Worm (Caenorhabditis elegans) whole organism, late embryonic: Measurements from ENCODE around the gene abts-2.

ENCODE experiments used
- C08G9.2 ChIP-seq: sonication (generic microtip); optimal IDR thresholded peaks from 2 replicates; lab custom pipeline; 2016; ENCODE audit warnings: mild to moderate bottlenecking, missing genetic modification characterization, moderate library complexity, missing compliant biosample characterization
- K02D7.2 ChIP-seq: sonication (generic microtip); optimal IDR thresholded peaks from 2 replicates; lab custom pipeline; 2017; ENCODE audit warnings: mild to moderate bottlenecking, missing genetic modification characterization, missing compliant biosample characterization
- K09A11.1 ChIP-seq: sonication (generic microtip); optimal IDR thresholded peaks from 2 replicates; lab custom pipeline; 2017; ENCODE audit warnings: antibody characterized with exemption, mild to moderate bottlenecking, missing genetic modification characterization, missing compliant biosample characterization; ENCODE audit not compliant: insufficient read depth
- T23F11.4 ChIP-seq: fragments of 200-800 bp; sonication (Bioruptor generic); optimal IDR thresholded peaks from 2 replicates; lab custom pipeline; 2018; ENCODE audit warnings: mild to moderate bottlenecking, missing genetic modification characterization, missing compliant biosample characterization
- ahr-1 ChIP-seq: sonication (generic microtip); optimal IDR thresholded peaks from 2 replicates; lab custom pipeline; 2016; ENCODE audit warnings: missing genetic modification characterization, missing compliant biosample characterization
- ama-1 ChIP-seq: fragments of 150-350 bp; optimal IDR thresholded peaks from 2 replicates; lab custom pipeline; 2014
- ceh-14 ChIP-seq: sonication (generic microtip); optimal IDR thresholded peaks from 2 replicates; lab custom pipeline; 2016; ENCODE audit warnings: missing genotype, missing genetic modification characterization, missing compliant biosample characterization
- ceh-19 ChIP-seq: fragments of 200-800 bp; sonication (Bioruptor generic); optimal IDR thresholded peaks from 2 replicates; lab custom pipeline; 2018; ENCODE audit warnings: mild to moderate bottlenecking, missing genetic modification characterization, missing compliant biosample characterization
- ceh-31 ChIP-seq: sonication (generic microtip); optimal IDR thresholded peaks from 2 replicates; lab custom pipeline; 2016; ENCODE audit warnings: missing genetic modification characterization, missing compliant biosample characterization
- ceh-45 ChIP-seq: fragments of 200-800 bp; sonication (Bioruptor generic); IDR thresholded peaks from 2 replicates; pipeline ENCODE4 v1.3.6; 2022; ENCODE audit warnings: missing genetic modification reagents, missing genetic modification characterization, missing compliant biosample characterization
- ceh-48 ChIP-seq: sonication (generic microtip); optimal IDR thresholded peaks from 2 replicates; lab custom pipeline; 2016; ENCODE audit warnings: missing genetic modification characterization, inconsistent platforms, missing compliant biosample characterization
- dve-1 ChIP-seq: sonication (generic microtip); optimal IDR thresholded peaks from 2 replicates; lab custom pipeline; 2017; ENCODE audit warnings: antibody characterized with exemption, mild to moderate bottlenecking, missing genetic modification characterization, missing compliant biosample characterization
- elt-2 ChIP-seq: sonication (generic microtip); optimal IDR thresholded peaks from 2 replicates; lab custom pipeline; 2016; ENCODE audit warnings: missing genetic modification reagents, missing genetic modification characterization, missing compliant biosample characterization
- elt-4 ChIP-seq: sonication (generic microtip); optimal IDR thresholded peaks from 2 replicates; lab custom pipeline; 2016; ENCODE audit warnings: missing genetic modification characterization, missing compliant biosample characterization
- fax-1 ChIP-seq: sonication (generic microtip); optimal IDR thresholded peaks from 2 replicates; lab custom pipeline; 2016; ENCODE audit warnings: missing genotype, missing genetic modification characterization, missing compliant biosample characterization
- hlh-13 ChIP-seq: fragments of 200-800 bp; sonication (Bioruptor generic); optimal IDR thresholded peaks from 2 replicates; lab custom pipeline; 2018; ENCODE audit warnings: mild to moderate bottlenecking, missing genetic modification characterization, missing compliant biosample characterization
- hlh-15 ChIP-seq: sonication (generic microtip); optimal IDR thresholded peaks from 2 replicates; lab custom pipeline; 2016; ENCODE audit warnings: missing genetic modification characterization, missing compliant biosample characterization
- hlh-30 ChIP-seq: sonication (generic microtip); optimal IDR thresholded peaks from 2 replicates; lab custom pipeline; 2017; ENCODE audit warnings: antibody characterized with exemption, missing genetic modification characterization, missing compliant biosample characterization; ENCODE audit not compliant: insufficient read depth
- lin-11 ChIP-seq: fragments of 200-800 bp; sonication (Bioruptor generic); optimal IDR thresholded peaks from 2 replicates; lab custom pipeline; 2018; ENCODE audit warnings: mild to moderate bottlenecking, missing genetic modification characterization, missing compliant biosample characterization
- mec-3 ChIP-seq: sonication (generic microtip); optimal IDR thresholded peaks from 2 replicates; lab custom pipeline; 2016; ENCODE audit warnings: borderline replicate concordance, missing genetic modification characterization, missing compliant biosample characterization
- nhr-11 ChIP-seq: fragments of 150-350 bp; optimal IDR thresholded peaks from 2 replicates; lab custom pipeline; 2014; ENCODE audit warnings: missing biosample characterization, missing genetic modification characterization
- pag-3 ChIP-seq: sonication (generic microtip); optimal IDR thresholded peaks from 2 replicates; lab custom pipeline; 2016; ENCODE audit warnings: missing compliant biosample characterization, missing genetic modification characterization, borderline replicate concordance
- pat-9 ChIP-seq: fragments of 200-800 bp; sonication (Bioruptor generic); optimal IDR thresholded peaks from 2 replicates; lab custom pipeline; 2018; ENCODE audit warnings: mild to moderate bottlenecking, missing genetic modification characterization, moderate library complexity, missing compliant biosample characterization
- pha-4 ChIP-seq: fragments of 150-350 bp; optimal IDR thresholded peaks from 2 replicates; lab custom pipeline; 2018; ENCODE audit warnings: missing biosample characterization, missing genetic modification reagents, missing genetic modification characterization
- pqm-1 ChIP-seq: sonication (generic microtip); optimal IDR thresholded peaks from 2 replicates; lab custom pipeline; 2016; ENCODE audit warnings: missing genetic modification characterization, missing compliant biosample characterization
- pros-1 ChIP-seq: fragments of 150-350 bp; optimal IDR thresholded peaks from 2 replicates; lab custom pipeline; 2014; ENCODE audit warnings: missing biosample characterization, missing genetic modification reagents, missing genetic modification characterization
- ref-2 ChIP-seq: sonication (generic microtip); optimal IDR thresholded peaks from 2 replicates; lab custom pipeline; 2016; ENCODE audit warnings: missing genetic modification characterization, missing compliant biosample characterization
- syd-9 ChIP-seq: sonication (generic microtip); optimal IDR thresholded peaks from 2 replicates; lab custom pipeline; 2016; ENCODE audit warnings: mild to moderate bottlenecking, missing genetic modification characterization, moderate library complexity, missing compliant biosample characterization
- ttx-3 ChIP-seq: sonication (generic microtip); optimal IDR thresholded peaks from 2 replicates; lab custom pipeline; 2016; ENCODE audit warnings: missing genetic modification reagents, missing genetic modification characterization, missing compliant biosample characterization
- unc-3 ChIP-seq, 2 experiments: fragments of 200-800 bp in 1 of 2; sonication (Bioruptor generic) in 1 of 2; sonication (generic microtip) in 1 of 2; conservative IDR thresholded peaks in 1 of 2; optimal IDR thresholded peaks in 1 of 2; 2 replicates each; pipeline versions ENCODE4 v1.3.6 to Lab custom; 2016 to 2022; ENCODE audit warnings: missing compliant biosample characterization in 2 of 2, missing genetic modification characterization in 2 of 2, missing genetic modification reagents in 1 of 2
- unc-42 ChIP-seq: sonication (generic microtip); optimal IDR thresholded peaks from 2 replicates; lab custom pipeline; 2016; ENCODE audit warnings: missing genotype, missing genetic modification characterization, missing compliant biosample characterization
- unc-55 ChIP-seq: sonication (generic microtip); optimal IDR thresholded peaks from 2 replicates; lab custom pipeline; 2017; ENCODE audit warnings: missing biosample characterization, missing genetic modification reagents, missing genetic modification characterization
- unc-86 ChIP-seq: sonication (generic microtip); optimal IDR thresholded peaks from 2 replicates; lab custom pipeline; 2016; ENCODE audit warnings: missing genetic modification characterization, missing compliant biosample characterization
- zip-5 ChIP-seq: sonication (generic microtip); optimal IDR thresholded peaks from 2 replicates; lab custom pipeline; 2016; ENCODE audit warnings: missing genetic modification characterization, missing compliant biosample characterization
- ztf-16 ChIP-seq: sonication (generic microtip); optimal IDR thresholded peaks from 2 replicates; lab custom pipeline; 2017; ENCODE audit warnings: missing genetic modification characterization, missing compliant biosample characterization

abts-2 gene

DNA sequence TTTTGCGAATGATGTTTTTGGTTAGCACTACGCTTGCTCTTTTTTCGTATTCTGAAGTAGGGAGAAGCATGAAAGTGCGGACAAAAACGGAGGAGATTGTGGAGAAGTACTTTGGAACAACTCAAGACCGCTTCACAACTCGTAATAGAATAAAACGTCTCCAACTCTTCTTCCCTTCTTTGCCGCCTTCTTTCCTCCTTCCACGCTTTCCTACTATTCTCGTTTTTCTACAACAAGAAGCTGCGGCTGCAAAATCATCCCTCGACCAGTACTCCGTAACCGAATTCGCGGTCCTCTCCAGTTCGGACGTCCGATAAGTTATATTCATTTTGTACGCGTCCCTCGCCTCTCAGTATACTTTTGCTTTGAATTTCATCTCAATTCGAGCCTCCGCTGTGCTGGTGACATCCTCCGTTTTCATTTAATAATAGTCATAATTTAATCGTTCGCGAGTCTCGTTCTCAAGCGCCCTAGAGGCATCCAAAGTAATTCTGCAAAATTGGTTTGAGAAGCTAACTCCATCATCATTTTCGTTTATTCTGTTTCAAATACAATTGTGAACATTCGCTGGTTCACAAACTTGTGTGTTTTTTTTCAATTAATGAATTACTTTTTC lies 15.6 kb upstream of the abts-2 start:
- TF ChIP-seq ttx-3 (tag; lab: Kevin White, UChicago), result no peak
- peak; percentile 99 for TF ChIP-seq unc-42 (tag; lab: Kevin White, UChicago)
- no peak for TF ChIP-seq ceh-14
- peak; percentile 1 for TF ChIP-seq ceh-31 (tag; lab: Kevin White, UChicago)

DNA sequence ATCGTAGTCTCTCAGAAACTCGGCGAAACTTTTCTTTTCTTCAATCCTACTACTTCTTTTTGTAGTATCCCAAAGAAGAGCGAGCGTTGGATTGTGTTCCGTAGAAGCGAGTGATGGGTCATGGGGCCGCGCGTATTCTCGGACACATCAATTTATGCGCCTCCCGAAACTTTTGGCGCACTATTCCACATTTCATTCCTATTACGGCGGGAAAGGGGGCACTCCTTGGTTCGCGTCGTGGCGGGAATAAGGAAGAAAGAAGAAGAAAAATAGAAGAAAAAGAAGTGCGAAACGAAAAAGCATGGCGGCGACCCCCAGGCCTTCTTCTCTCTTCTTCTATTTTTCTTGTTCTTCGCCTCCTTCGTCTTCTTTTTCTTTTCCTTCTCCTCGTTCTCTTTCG lies 13.8 kb upstream of the abts-2 start:
- TF ChIP-seq ceh-19 (GFP tag; lab: Kevin White, UChicago) (peak; percentile 9), elt-2 (tag; lab: Kevin White, UChicago) (no peak), unc-42 (tag; lab: Kevin White, UChicago) (peak; percentile 21)

DNA sequence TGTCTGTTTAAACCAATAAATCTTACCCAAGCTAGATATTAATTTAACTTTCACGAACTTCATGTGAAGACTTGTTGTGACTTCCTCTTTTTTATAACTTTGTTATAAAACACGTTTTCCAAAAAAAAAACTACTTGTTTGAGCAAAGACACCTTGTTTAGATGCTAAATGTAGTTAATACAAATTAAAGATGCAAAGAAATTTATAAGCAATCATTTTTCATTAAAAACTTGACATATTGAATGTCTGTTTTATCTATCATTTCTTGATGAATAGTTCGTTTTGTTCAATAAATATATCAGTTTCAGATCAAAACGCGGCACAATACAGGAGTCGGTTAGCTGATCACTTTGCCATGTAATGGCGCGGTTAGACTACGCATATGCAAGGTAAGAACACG lies 13.3 kb upstream of the abts-2 start, which contains the start of gene frm-3:
Gene frm-3 (plus strand): TSS at position 301 of the 400 bp plus-strand sequence.
- TF ChIP-seq K09A11.1 (tag; lab: Kevin White, UChicago) (no peak), hlh-30 (tag; lab: Kevin White, UChicago) (no peak), pqm-1 (tag; lab: Kevin White, UChicago) (no peak), mec-3 (tag; lab: Kevin White, UChicago) (no peak), elt-4 (tag; lab: Kevin White, UChicago) (no peak), pha-4 (tag; lab: Kevin White, UChicago) (no peak), ceh-48 (tag; lab: Kevin White, UChicago) (no peak), K02D7.2 (no peak), elt-2 (tag; lab: Kevin White, UChicago) (no peak), lin-11 (tag; lab: Kevin White, UChicago) (no peak), pat-9 (tag; lab: Kevin White, UChicago) (no peak), syd-9 (tag; lab: Kevin White, UChicago) (no peak), dve-1 (tag; lab: Kevin White, UChicago) (no peak), ceh-14 (no peak), zip-5 (tag; lab: Kevin White, UChicago) (no peak), unc-86 (tag; lab: Kevin White, UChicago) (no peak), ahr-1 (tag; lab: Kevin White, UChicago) (no peak), C08G9.2 (tag; lab: Kevin White, UChicago) (no peak), ceh-45 (GFP tag; lab: Robert Waterston, UW) (no peak), unc-55 (GFP tag; lab: Kevin White, UChicago) (no peak)
- TF ChIP-seq, all 69 proteins: peak for 0

DNA sequence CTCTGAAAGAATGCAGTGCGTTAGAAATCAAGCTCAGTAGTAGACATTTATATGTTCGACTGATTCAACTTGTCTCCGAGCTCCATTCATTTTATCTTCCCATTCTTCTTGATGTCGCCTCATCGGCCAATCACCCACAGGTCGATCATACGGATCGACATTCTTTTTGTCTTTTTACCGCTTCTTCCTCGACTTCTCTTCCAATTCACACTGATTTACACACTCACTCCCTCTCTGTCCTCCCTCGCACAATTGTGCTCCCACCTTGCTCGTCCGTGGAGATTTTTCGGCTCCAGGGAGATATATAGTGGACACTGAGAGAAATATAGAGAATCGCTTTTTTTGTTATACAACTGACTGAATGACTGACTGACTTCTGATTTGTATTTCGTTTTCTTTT lies 11.3 kb upstream of the abts-2 start:
- TF ChIP-seq ttx-3 (tag; lab: Kevin White, UChicago) (no peak), mec-3 (tag; lab: Kevin White, UChicago) (no peak), fax-1 (tag; lab: Kevin White, UChicago) (no peak), unc-3 (GFP tag; conservative IDR thresholded peaks at IDR 0.05; lab: Robert Waterston, UW) (no peak), unc-3 (tag; optimal IDR thresholded peaks at IDR 0.05; lab: Kevin White, UChicago) (no peak), ref-2 (tag; lab: Kevin White, UChicago) (no peak), pqm-1 (tag; lab: Kevin White, UChicago) (no peak), ama-1 (lab: Kevin White, UChicago) (no peak), ztf-16 (tag; lab: Kevin White, UChicago) (no peak), hlh-15 (tag; lab: Kevin White, UChicago) (no peak), pat-9 (tag; lab: Kevin White, UChicago) (no peak), nhr-11 (tag; lab: Kevin White, UChicago) (no peak), pag-3 (no peak), T23F11.4 (GFP tag; lab: Kevin White, UChicago) (no peak), ahr-1 (tag; lab: Kevin White, UChicago) (no peak), hlh-13 (GFP tag; lab: Kevin White, UChicago) (no peak), pros-1 (no peak), elt-2 (tag; lab: Kevin White, UChicago) (no peak)
